Fruit fly (Drosophila melanogaster) whole organism, embryonic: ENCODE measurements around the gene Caf1-55.

Experiments
- Aef1 ChIP-seq: fragments of 200-800 bp; sonication (Bioruptor generic); IDR thresholded peaks from 3 replicates; pipeline ENCODE4 v1.3.6; 2022; ENCODE audit warnings: missing biosample characterization, missing genetic modification characterization
- B-H1 ChIP-seq: fragments of 200-800 bp; sonication (Bioruptor generic); IDR thresholded peaks from 3 replicates; pipeline ENCODE4 v1.3.6; 2022; ENCODE audit warnings: missing biosample characterization, missing genetic modification characterization
- Bgb ChIP-seq: fragments of 200-800 bp; sonication (Bioruptor generic); IDR thresholded peaks from 2 replicates; pipeline ENCODE4 v1.3.6; 2022; ENCODE audit warnings: missing biosample characterization, missing genetic modification characterization; ENCODE audit not compliant: partially characterized antibody
- Blimp-1 ChIP-seq: fragments of 200-800 bp; sonication (Bioruptor generic); optimal IDR thresholded peaks from 3 replicates; lab custom pipeline; 2018; ENCODE audit warnings: missing biosample characterization, missing genetic modification characterization, mild to moderate bottlenecking, moderate library complexity, missing genetic modification reagents
- CG11504 ChIP-seq: fragments of 200-800 bp; sonication (Bioruptor generic); optimal IDR thresholded peaks from 3 replicates; lab custom pipeline; 2019; ENCODE audit warnings: missing biosample characterization, mild to moderate bottlenecking, missing genetic modification characterization, moderate library complexity
- CG13296 ChIP-seq: fragments of 200-800 bp; sonication (Bioruptor generic); optimal IDR thresholded peaks from 3 replicates; lab custom pipeline; 2018; ENCODE audit warnings: missing biosample characterization, mild to moderate bottlenecking, missing genetic modification characterization
- CG16863 ChIP-seq: fragments of 200-800 bp; sonication (Bioruptor generic); optimal IDR thresholded peaks from 3 replicates; lab custom pipeline; 2016; ENCODE audit warnings: missing biosample characterization, missing genetic modification characterization
- CG17186 ChIP-seq: fragments of 200-800 bp; sonication (Bioruptor generic); optimal IDR thresholded peaks from 3 replicates; lab custom pipeline; 2017; ENCODE audit warnings: missing biosample characterization, missing genetic modification reagents, missing genetic modification characterization
- CG18619 ChIP-seq: fragments of 200-800 bp; sonication (Bioruptor generic); optimal IDR thresholded peaks from 3 replicates; lab custom pipeline; 2017; ENCODE audit warnings: missing biosample characterization, mild to moderate bottlenecking, missing genetic modification characterization
- CG30403 ChIP-seq: fragments of 200-800 bp; sonication (Bioruptor generic); optimal IDR thresholded peaks from 3 replicates; lab custom pipeline; 2016; ENCODE audit warnings: missing biosample characterization, missing genetic modification characterization
- CG32767 ChIP-seq: fragments of 200-800 bp; sonication (Bioruptor generic); IDR thresholded peaks from 2 replicates; pipeline ENCODE4 v1.3.6; 2022; ENCODE audit warnings: missing biosample characterization, missing genetic modification characterization
- CG34224 ChIP-seq: fragments of 200-800 bp; sonication (Bioruptor generic); IDR thresholded peaks from 3 replicates; pipeline ENCODE4 v1.3.6; 2022; ENCODE audit warnings: missing biosample characterization, missing genetic modification characterization; ENCODE audit not compliant: partially characterized antibody
- CG3995 ChIP-seq: fragments of 200-800 bp; sonication (Bioruptor generic); optimal IDR thresholded peaks from 3 replicates; lab custom pipeline; 2016; ENCODE audit warnings: missing biosample characterization, missing genetic modification characterization
- CG6654 ChIP-seq: fragments of 200-800 bp; sonication (Bioruptor generic); optimal IDR thresholded peaks from 2 replicates; lab custom pipeline; 2017; ENCODE audit warnings: missing biosample characterization, mild to moderate bottlenecking, missing genetic modification characterization
- CG7928 ChIP-seq: fragments of 200-800 bp; sonication (Bioruptor generic); optimal IDR thresholded peaks from 2 replicates; lab custom pipeline; 2017; ENCODE audit warnings: missing biosample characterization, mild to moderate bottlenecking, missing genetic modification characterization
- CG8281 ChIP-seq: fragments of 200-800 bp; sonication (Bioruptor generic); optimal IDR thresholded peaks from 2 replicates; lab custom pipeline; 2018; ENCODE audit warnings: missing biosample characterization, mild to moderate bottlenecking, missing genetic modification characterization, moderate library complexity
- CG8388 ChIP-seq: fragments of 200-800 bp; sonication (Bioruptor generic); optimal IDR thresholded peaks from 2 replicates; lab custom pipeline; 2019; ENCODE audit warnings: missing biosample characterization, mild to moderate bottlenecking, missing genetic modification characterization, moderate library complexity
- CG9932 ChIP-seq: fragments of 200-800 bp; sonication (Bioruptor generic); IDR thresholded peaks from 2 replicates; pipeline ENCODE4 v1.3.6; 2022; ENCODE audit warnings: missing biosample characterization, missing genetic modification characterization
- CHES-1-like ChIP-seq: fragments of 200-800 bp; sonication (Bioruptor generic); optimal IDR thresholded peaks from 2 replicates; lab custom pipeline; 2016; ENCODE audit warnings: missing biosample characterization, missing genetic modification characterization
- Dref ChIP-seq: fragments of 200-800 bp; sonication (Bioruptor generic); IDR thresholded peaks from 2 replicates; pipeline ENCODE4 v1.3.6; 2022; ENCODE audit warnings: missing biosample characterization, missing genetic modification characterization
- Hmx ChIP-seq: fragments of 200-800 bp; sonication (Bioruptor generic); optimal IDR thresholded peaks from 2 replicates; lab custom pipeline; 2016; ENCODE audit warnings: missing biosample characterization, missing genetic modification characterization
- MTF-1 ChIP-seq: fragments of 200-800 bp; sonication (Bioruptor generic); optimal IDR thresholded peaks from 2 replicates; lab custom pipeline; 2018; ENCODE audit warnings: missing biosample characterization, mild to moderate bottlenecking, missing genetic modification characterization, borderline replicate concordance
- Opbp ChIP-seq: fragments of 200-800 bp; sonication (Bioruptor generic); IDR thresholded peaks from 3 replicates; pipeline ENCODE4 v1.3.6; 2022; ENCODE audit warnings: missing biosample characterization, missing genetic modification characterization; ENCODE audit not compliant: partially characterized antibody
- Ssrp ChIP-seq: fragments of 200-800 bp; sonication (Bioruptor generic); optimal IDR thresholded peaks from 2 replicates; lab custom pipeline; 2018; ENCODE audit warnings: missing biosample characterization, mild to moderate bottlenecking, missing genetic modification characterization, moderate library complexity
- az2 ChIP-seq: fragments of 200-800 bp; sonication (Bioruptor generic); optimal IDR thresholded peaks from 3 replicates; lab custom pipeline; 2016; ENCODE audit warnings: missing biosample characterization, missing genetic modification characterization
- bab2 ChIP-seq: fragments of 200-800 bp; sonication (Bioruptor generic); optimal IDR thresholded peaks from 2 replicates; lab custom pipeline; 2016; ENCODE audit warnings: missing biosample characterization, missing genetic modification characterization
- chinmo ChIP-seq: fragments of 200-800 bp; sonication (Bioruptor generic); IDR thresholded peaks from 4 replicates; pipeline ENCODE4 v1.3.6; 2022; ENCODE audit warnings: missing biosample characterization, missing genetic modification characterization; ENCODE audit not compliant: partially characterized antibody
- fd96Cb ChIP-seq: fragments of 200-800 bp; sonication (Bioruptor generic); optimal IDR thresholded peaks from 2 replicates; lab custom pipeline; 2018; ENCODE audit warnings: missing biosample characterization, mild to moderate bottlenecking, missing genetic modification characterization, moderate library complexity
- gsb-n ChIP-seq: fragments of 200-800 bp; sonication (Bioruptor generic); optimal IDR thresholded peaks from 3 replicates; lab custom pipeline; 2018; ENCODE audit warnings: missing biosample characterization, mild to moderate bottlenecking, missing genetic modification characterization
- ham ChIP-seq: fragments of 200-800 bp; sonication (Bioruptor generic); IDR thresholded peaks from 2 replicates; pipeline ENCODE4 v1.3.6; 2022; ENCODE audit warnings: missing biosample characterization, missing genetic modification characterization
- hbn ChIP-seq: fragments of 200-800 bp; sonication (Bioruptor generic); IDR thresholded peaks from 2 replicates; pipeline ENCODE4 v1.3.6; 2022; ENCODE audit warnings: missing biosample characterization, missing genetic modification characterization; ENCODE audit not compliant: partially characterized antibody
- klu ChIP-seq: fragments of 200-800 bp; sonication (Bioruptor generic); IDR thresholded peaks from 2 replicates; pipeline ENCODE4 v1.3.6; 2022; ENCODE audit warnings: missing biosample characterization, missing genetic modification characterization
- kni ChIP-seq: fragments of 200-800 bp; sonication (Bioruptor generic); optimal IDR thresholded peaks from 3 replicates; lab custom pipeline; 2017; ENCODE audit warnings: mild to moderate bottlenecking, missing biosample characterization, missing genetic modification reagents, missing genetic modification characterization
- knrl ChIP-seq: fragments of 200-800 bp; sonication (Bioruptor generic); IDR thresholded peaks from 3 replicates; pipeline ENCODE4 v1.3.6; 2022; ENCODE audit warnings: missing biosample characterization, missing genetic modification characterization; ENCODE audit not compliant: partially characterized antibody
- lbe ChIP-seq: fragments of 200-800 bp; sonication (Bioruptor generic); optimal IDR thresholded peaks from 2 replicates; lab custom pipeline; 2016; ENCODE audit warnings: missing biosample characterization, mild to moderate bottlenecking, missing genetic modification characterization
- luna ChIP-seq: fragments of 200-800 bp; sonication (Bioruptor generic); optimal IDR thresholded peaks from 2 replicates; lab custom pipeline; 2016; ENCODE audit warnings: missing biosample characterization, missing genetic modification characterization
- peb ChIP-seq: fragments of 200-800 bp; sonication (Bioruptor generic); IDR thresholded peaks from 2 replicates; pipeline ENCODE4 v1.3.6; 2022; ENCODE audit warnings: missing biosample characterization, missing genetic modification characterization
- pita ChIP-seq: fragments of 200-800 bp; sonication (Bioruptor generic); optimal IDR thresholded peaks from 2 replicates; lab custom pipeline; 2017; ENCODE audit warnings: missing biosample characterization, mild to moderate bottlenecking, missing genetic modification characterization
- pum ChIP-seq: fragments of 200-800 bp; sonication (Bioruptor generic); optimal IDR thresholded peaks from 2 replicates; lab custom pipeline; 2016; ENCODE audit warnings: missing biosample characterization, missing genetic modification characterization
- ranshi ChIP-seq: fragments of 200-800 bp; sonication (Bioruptor generic); IDR thresholded peaks from 2 replicates; pipeline ENCODE4 v1.3.6; 2022; ENCODE audit warnings: missing biosample characterization, missing genetic modification characterization
- sc ChIP-seq, 3 experiments: fragments of >200 bp in 2 of 3; fragments of 200-800 bp in 1 of 3; sonication (Bioruptor generic) in 1 of 3; optimal IDR thresholded peaks; 2 replicates in 2 of 3; 3 replicates in 1 of 3; lab custom pipeline; 2017; ENCODE audit warnings: mild to moderate bottlenecking in 1 of 3, missing biosample characterization in 1 of 3, missing genetic modification characterization in 1 of 3, missing genetic modification reagents in 1 of 3
- scrt ChIP-seq: fragments of 200-800 bp; sonication (Bioruptor generic); optimal IDR thresholded peaks from 2 replicates; lab custom pipeline; 2018; ENCODE audit warnings: missing biosample characterization, mild to moderate bottlenecking, missing genetic modification characterization, moderate library complexity
- stwl ChIP-seq: fragments of 200-800 bp; sonication (Bioruptor generic); optimal IDR thresholded peaks from 3 replicates; lab custom pipeline; 2018; ENCODE audit warnings: missing biosample characterization, mild to moderate bottlenecking, missing genetic modification characterization, moderate library complexity
- sug ChIP-seq: fragments of 200-800 bp; optimal IDR thresholded peaks from 2 replicates; lab custom pipeline; 2019; ENCODE audit warnings: missing biosample characterization, mild to moderate bottlenecking, missing genetic modification characterization, moderate library complexity
- tio ChIP-seq: fragments of 200-800 bp; sonication (Bioruptor generic); optimal IDR thresholded peaks from 2 replicates; lab custom pipeline; 2017; ENCODE audit warnings: missing biosample characterization, missing genetic modification characterization, inconsistent platforms
- trem ChIP-seq: fragments of 200-800 bp; optimal IDR thresholded peaks from 3 replicates; lab custom pipeline; 2019; ENCODE audit warnings: missing biosample characterization, mild to moderate bottlenecking, missing genetic modification characterization, moderate library complexity
- vvl ChIP-seq: fragments of 200-800 bp; sonication (Bioruptor generic); IDR thresholded peaks from 2 replicates; pipeline ENCODE4 v1.3.6; 2022; ENCODE audit warnings: missing biosample characterization, missing genetic modification characterization
- wor ChIP-seq: fragments of 200-800 bp; sonication (Bioruptor generic); IDR thresholded peaks from 2 replicates; pipeline ENCODE4 v1.3.6; 2022; ENCODE audit warnings: missing biosample characterization, missing genetic modification characterization

Gene Caf1-55

dm6 chr3R:15218824-15219576 lies 6.4 kb upstream of the Caf1-55 start, which contains the start of the genes SIDL and CG12241 (continued):
- TF ChIP-seq Opbp (peak; percentile 34; the same call in 1 of the 3 replicates), vvl (GFP tag; lab: Robert Waterston, UW) (peak; percentile 96), knrl (GFP tag; lab: Robert Waterston, UW) (peak; percentile 16; the same call in 1 of the 3 replicates), ham (no peak), tio (GFP tag; lab: Kevin White, UChicago) (no peak), fd96Cb (tag; lab: Kevin White, UChicago) (peak; percentile 79), bab2 (GFP tag; lab: Kevin White, UChicago) (peak; percentile 82), peb (peak; percentile 80), hbn (GFP tag; lab: Robert Waterston, UW) (no peak; the same call in none of the 2 replicates), chinmo (GFP tag; lab: Robert Waterston, UW) (no peak), CG34224 (peak; percentile 21; the same call in 1 of the 3 replicates), klu (GFP tag; lab: Robert Waterston, UW) (peak; percentile 89), Bgb (GFP tag; lab: Robert Waterston, UW) (no peak), pum (GFP tag; lab: Kevin White, UChicago) (peak; percentile 69), B-H1 (GFP tag; lab: Robert Waterston, UW) (peak; percentile 93), trem (peak; percentile 73), wor (GFP tag; lab: Robert Waterston, UW) (no peak), CG3995 (GFP tag; lab: Kevin White, UChicago) (peak; percentile 58), luna (GFP tag; lab: Kevin White, UChicago) (peak; percentile 75), CG8388 (GFP tag; lab: Kevin White, UChicago) (peak; percentile 64), CG18619 (peak; percentile 39), sc (optimal IDR thresholded peaks at IDR 0.05; lab: Kevin White, UChicago) (no peak), sc (GFP tag; optimal IDR thresholded peaks at IDR 0.05; lab: Kevin White, UChicago) (no peak), CHES-1-like (GFP tag; lab: Kevin White, UChicago) (peak; percentile 14), CG17186 (GFP tag; lab: Kevin White, UChicago) (no peak), Hmx (GFP tag; lab: Kevin White, UChicago) (no peak), Ssrp (tag; lab: Kevin White, UChicago) (peak; percentile 12), CG13296 (GFP tag; lab: Kevin White, UChicago) (peak; percentile 79), sug (tag; lab: Kevin White, UChicago) (peak; percentile 75), ranshi (GFP tag; lab: Robert Waterston, UW) (peak; percentile 96), CG11504 (tag; lab: Kevin White, UChicago) (no peak), gsb-n (tag; lab: Kevin White, UChicago) (no peak), CG30403 (GFP tag; lab: Kevin White, UChicago) (peak; percentile 85), lbe (peak; percentile 79), kni (no peak), MTF-1 (GFP tag; lab: Kevin White, UChicago) (peak; percentile 32), CG6654 (no peak), az2 (GFP tag; lab: Kevin White, UChicago) (peak; percentile 61), pita (GFP tag; lab: Kevin White, UChicago) (no peak), CG7928 (GFP tag; lab: Kevin White, UChicago) (peak; percentile 85), CG9932 (peak; percentile 75), CG8281 (no peak), CG16863 (GFP tag; lab: Kevin White, UChicago) (peak; percentile 52), scrt (GFP tag; lab: Kevin White, UChicago) (peak; percentile 90), Dref (GFP tag; lab: Robert Waterston, UW) (peak; percentile 68), stwl (tag; lab: Kevin White, UChicago) (peak; percentile 16), Blimp-1 (peak; percentile 18), CG32767 (GFP tag; lab: Robert Waterston, UW) (no peak), Aef1 (GFP tag; lab: Robert Waterston, UW) (peak; percentile 96)
